Worm (Caenorhabditis elegans): Measurements from ENCODE around the gene Y64G10A.2.

Gene Y64G10A.2

DNA sequence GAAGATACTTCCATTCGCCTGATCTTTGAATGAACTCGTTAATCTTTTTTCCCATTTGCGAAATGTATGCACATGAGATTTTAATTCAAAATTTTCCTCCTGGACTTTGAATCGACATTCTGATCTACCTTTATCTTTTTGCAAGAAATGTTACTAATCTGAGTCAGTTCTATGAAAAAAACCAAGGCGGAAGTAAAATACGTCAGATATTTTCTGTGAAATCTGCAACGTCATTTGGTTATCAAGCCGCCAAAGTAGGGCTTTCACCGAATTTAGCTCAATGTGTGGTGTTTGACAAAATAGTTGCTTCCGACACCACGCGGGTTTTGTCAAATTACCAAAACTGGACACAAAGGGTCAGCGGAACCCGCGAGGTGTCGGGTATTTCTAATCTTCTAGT is 30.6 kb upstream of the Y64G10A.2 start:
- TF ChIP-seq nhr-2 (tag; optimal IDR thresholded peaks at IDR 0.05) (no peak), nhr-237 (tag; optimal IDR thresholded peaks at IDR 0.05) (no peak), hlh-1 (tag; optimal IDR thresholded peaks at IDR 0.05) (no peak), mls-2 (tag; optimal IDR thresholded peaks at IDR 0.05) (no peak), nhr-12 (tag; optimal IDR thresholded peaks at IDR 0.05) (no peak), pha-4 (tag; optimal IDR thresholded peaks at IDR 0.05) (no peak), ham-2 (GFP tag; optimal IDR thresholded peaks at IDR 0.05) (no peak), ceh-39 (tag; optimal IDR thresholded peaks at IDR 0.05) (no peak), nhr-28 (tag; optimal IDR thresholded peaks at IDR 0.05) (no peak), unc-120 (tag; optimal IDR thresholded peaks at IDR 0.05; ENCODE audit: poor library complexity, severe bottlenecking) (no peak), ztf-11 (tag; optimal IDR thresholded peaks at IDR 0.05) (no peak), unc-39 (tag; optimal IDR thresholded peaks at IDR 0.05) (no peak), sptf-1 (tag; optimal IDR thresholded peaks at IDR 0.05) (no peak)

DNA sequence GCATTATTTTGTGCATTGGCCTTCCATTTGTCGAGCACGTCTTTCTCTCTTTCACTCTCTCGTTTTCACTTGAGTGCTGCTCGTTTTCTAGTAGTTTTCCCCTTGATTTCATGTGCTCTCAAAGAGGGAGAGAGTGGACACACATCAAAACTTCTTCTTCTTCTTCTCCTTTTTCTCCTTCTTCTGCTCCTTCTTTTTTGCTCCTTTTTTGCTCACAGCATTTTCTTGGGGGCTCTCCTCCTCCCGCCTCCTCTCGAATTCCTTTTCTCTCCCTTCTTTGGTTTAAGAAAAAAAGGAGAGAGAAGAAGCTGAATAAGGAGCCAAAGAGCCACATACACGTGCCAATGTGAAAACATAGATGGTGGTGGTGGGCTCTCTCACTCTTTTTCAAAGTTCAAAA is 28.3 kb upstream of the Y64G10A.2 start:
- TF ChIP-seq mep-1 (tag; optimal IDR thresholded peaks at IDR 0.05) (peak; percentile 31), M03D4.4 (tag; optimal IDR thresholded peaks at IDR 0.05) (no peak)

DNA sequence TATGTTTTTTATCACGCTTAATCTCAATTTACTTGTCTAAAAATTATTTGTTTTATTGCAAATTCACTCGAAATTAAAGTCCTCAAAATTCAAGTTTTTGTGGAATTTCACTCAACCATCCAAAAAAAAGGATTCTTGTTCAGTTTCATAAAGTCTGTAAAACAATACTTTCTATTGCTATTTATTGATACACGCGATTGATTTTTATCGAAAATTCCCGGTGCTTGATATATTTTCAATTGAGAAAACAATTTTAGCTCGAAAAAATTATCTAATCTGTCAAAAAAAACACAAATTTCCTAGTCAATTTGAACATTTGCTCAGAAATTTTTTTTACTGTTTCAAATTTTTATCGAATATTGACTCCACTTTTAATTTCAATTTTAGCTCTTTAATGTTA is 25.7 kb upstream of the Y64G10A.2 start:
- TF ChIP-seq mep-1 (tag; optimal IDR thresholded peaks at IDR 0.05), result no peak
- TF ChIP-seq drap-1 (GFP tag; optimal IDR thresholded peaks at IDR 0.05), result no peak
- TF ChIP-seq unc-62 (GFP tag; optimal IDR thresholded peaks at IDR 0.05), result no peak
- TF ChIP-seq ham-2 (GFP tag; optimal IDR thresholded peaks at IDR 0.05), result no peak
- no peak for TF ChIP-seq M03D4.4 (tag; optimal IDR thresholded peaks at IDR 0.05)
- TF ChIP-seq nhr-12 (tag; optimal IDR thresholded peaks at IDR 0.05), result no peak
- TF ChIP-seq ceh-39 (tag; optimal IDR thresholded peaks at IDR 0.05), result no peak
- TF ChIP-seq ceh-83 (GFP tag; optimal IDR thresholded peaks at IDR 0.05), result no peak
- no peak for TF ChIP-seq nhr-76 (tag; optimal IDR thresholded peaks at IDR 0.05)
- TF ChIP-seq tbx-8 (GFP tag; optimal IDR thresholded peaks at IDR 0.05), result no peak
- TF ChIP-seq mls-2 (tag; optimal IDR thresholded peaks at IDR 0.05), result no peak
- no peak for TF ChIP-seq ceh-43 (GFP tag; optimal IDR thresholded peaks at IDR 0.05)
- no peak for TF ChIP-seq hlh-1 (tag; optimal IDR thresholded peaks at IDR 0.05)
- no peak for TF ChIP-seq elt-3 (tag; optimal IDR thresholded peaks at IDR 0.05)
- no peak for TF ChIP-seq nhr-28 (tag; optimal IDR thresholded peaks at IDR 0.05)

DNA sequence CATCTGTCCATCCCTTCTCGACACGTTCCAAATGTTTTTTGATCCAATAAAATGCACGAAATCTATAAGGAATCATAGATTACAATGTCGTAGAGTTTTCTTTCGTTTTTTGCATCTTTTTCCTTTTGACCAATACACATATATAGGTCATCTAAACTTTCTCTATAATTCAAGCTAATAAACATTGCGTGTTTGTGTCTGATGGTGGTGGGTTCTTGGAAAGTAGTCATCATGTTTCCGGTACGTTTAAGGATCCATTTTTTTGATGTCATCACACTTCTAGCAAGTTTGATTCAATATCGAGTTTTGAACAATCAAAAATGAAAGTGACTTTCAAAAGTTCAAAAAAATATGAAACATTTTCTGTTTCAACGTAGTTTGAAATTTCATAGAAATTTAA is 24.6 kb upstream of the Y64G10A.2 start:
- no peak for TF ChIP-seq mab-5 (tag; optimal IDR thresholded peaks at IDR 0.05)
- TF ChIP-seq drap-1 (GFP tag; optimal IDR thresholded peaks at IDR 0.05), result no peak
- TF ChIP-seq bed-3 (GFP tag; optimal IDR thresholded peaks at IDR 0.05), result no peak
- no peak for TF ChIP-seq M03D4.4 (tag; optimal IDR thresholded peaks at IDR 0.05)
- no peak for TF ChIP-seq ceh-43 (GFP tag; optimal IDR thresholded peaks at IDR 0.05)
- no peak for TF ChIP-seq ces-1 (GFP tag; optimal IDR thresholded peaks at IDR 0.05)

DNA sequence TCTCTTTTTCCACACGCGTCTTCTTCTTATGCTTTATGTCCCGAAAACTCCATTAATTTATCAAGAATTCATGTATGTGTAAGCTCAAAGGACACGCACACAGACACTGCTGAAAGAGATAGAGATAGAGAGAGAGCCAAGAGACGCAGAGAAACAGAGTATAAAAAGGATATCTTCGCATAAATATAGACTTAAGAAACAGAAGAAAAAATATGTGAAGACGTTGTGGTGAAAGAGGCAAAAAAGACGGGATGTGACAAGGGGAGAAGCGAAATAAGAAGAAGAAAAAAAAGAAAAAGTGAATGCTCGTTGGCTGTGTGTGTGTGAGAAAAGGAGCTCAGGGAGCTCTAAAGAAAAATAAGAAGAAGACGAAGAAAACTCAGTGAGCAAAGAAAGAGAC is 16.5 kb upstream of the Y64G10A.2 start:
- TF ChIP-seq mep-1 (tag; optimal IDR thresholded peaks at IDR 0.05), result no peak
- TF ChIP-seq ces-1 (GFP tag; optimal IDR thresholded peaks at IDR 0.05), result peak; percentile 76
- no peak for TF ChIP-seq ceh-83 (GFP tag; optimal IDR thresholded peaks at IDR 0.05)
- no peak for TF ChIP-seq nhr-76 (tag; optimal IDR thresholded peaks at IDR 0.05)
- no peak for TF ChIP-seq mab-5 (tag; optimal IDR thresholded peaks at IDR 0.05)
- TF ChIP-seq ceh-43 (GFP tag; optimal IDR thresholded peaks at IDR 0.05), result no peak

DNA sequence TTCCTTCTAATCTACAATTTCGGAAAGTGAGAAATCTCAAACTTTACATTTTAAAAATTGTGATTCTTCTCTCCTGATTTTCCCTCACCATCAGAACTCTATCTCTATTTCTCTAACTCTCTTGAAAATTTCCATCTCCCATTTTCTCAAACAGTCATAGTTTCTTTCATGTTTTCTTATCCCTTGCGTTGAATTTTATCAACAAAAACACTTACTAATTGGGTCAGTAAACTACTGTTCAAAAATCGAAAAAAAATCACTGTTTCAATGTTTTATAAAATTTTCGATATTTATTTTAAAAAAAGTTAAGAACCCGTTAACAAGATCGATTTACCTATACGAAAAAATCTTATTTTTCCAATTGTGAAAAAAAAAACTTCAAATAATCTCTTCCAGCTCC is 14.9 kb upstream of the Y64G10A.2 start:
- TF ChIP-seq bed-3 (GFP tag; optimal IDR thresholded peaks at IDR 0.05), result no peak

DNA sequence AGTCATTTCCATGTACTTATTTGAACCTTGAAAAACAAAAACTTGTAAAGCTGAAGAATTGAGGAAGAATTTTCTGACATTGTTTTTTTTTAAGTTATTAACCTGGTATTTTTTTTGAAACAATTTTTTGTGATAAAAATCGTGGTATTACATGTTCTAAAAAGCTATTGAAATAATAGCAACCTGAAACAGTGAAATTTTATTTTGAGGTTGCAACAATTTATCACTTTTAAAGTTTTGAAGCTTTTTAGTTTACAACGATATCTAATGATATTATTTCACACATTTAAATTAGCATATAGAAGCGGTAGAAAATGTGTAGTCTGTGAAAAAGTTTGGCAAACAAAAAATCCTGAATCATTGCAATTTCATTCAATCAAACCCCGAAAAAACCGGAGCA is 13.3 kb upstream of the Y64G10A.2 start:
- TF ChIP-seq sptf-1 (tag; optimal IDR thresholded peaks at IDR 0.05), result no peak
- TF ChIP-seq elt-1 (tag; optimal IDR thresholded peaks at IDR 0.05; ENCODE audit: borderline replicate concordance, insufficient read depth), result no peak
- TF ChIP-seq ceh-43 (GFP tag; optimal IDR thresholded peaks at IDR 0.05), result no peak
- no peak for TF ChIP-seq nhr-237 (tag; optimal IDR thresholded peaks at IDR 0.05)
- no peak for TF ChIP-seq flh-1 (GFP tag; optimal IDR thresholded peaks at IDR 0.05)
- no peak for TF ChIP-seq mls-2 (tag; optimal IDR thresholded peaks at IDR 0.05)
- no peak for TF ChIP-seq snpc-4 (tag; optimal IDR thresholded peaks at IDR 0.05)
- no peak for TF ChIP-seq ceh-83 (GFP tag; optimal IDR thresholded peaks at IDR 0.05)
- TF ChIP-seq blmp-1 (tag; optimal IDR thresholded peaks at IDR 0.05), result no peak
- TF ChIP-seq nhr-28 (tag; optimal IDR thresholded peaks at IDR 0.05), result no peak
